Fruit fly (Drosophila melanogaster) whole organism, pupa: Measurements from ENCODE around the gene CG1545.
A peak's percentile ranks its signal among the peaks of the same experiment; 100 is the strongest.

Experiments
- CG13204 ChIP-seq: fragments of 200-800 bp; sonication (Bioruptor generic); optimal IDR thresholded peaks from 2 replicates; lab custom pipeline; 2018; ENCODE audit warnings: missing biosample characterization, mild to moderate bottlenecking, missing genetic modification characterization, moderate library complexity
- CG34367 ChIP-seq: fragments of 200-800 bp; sonication (Bioruptor generic); optimal IDR thresholded peaks from 2 replicates; lab custom pipeline; 2018; ENCODE audit warnings: missing biosample characterization, mild to moderate bottlenecking, missing genetic modification characterization
- CG9948 ChIP-seq: fragments of 200-800 bp; sonication (Bioruptor generic); optimal IDR thresholded peaks from 2 replicates; lab custom pipeline; 2018; ENCODE audit warnings: missing biosample characterization, mild to moderate bottlenecking, missing genetic modification characterization, moderate library complexity
- EcR ChIP-seq: fragments of 200-800 bp; sonication (Bioruptor generic); optimal IDR thresholded peaks from 3 replicates; lab custom pipeline; 2019; ENCODE audit warnings: missing biosample characterization, missing genetic modification characterization, mild to moderate bottlenecking, moderate library complexity, missing genetic modification reagents
- Snoo ChIP-seq: fragments of 200-800 bp; sonication (Bioruptor generic); optimal IDR thresholded peaks from 3 replicates; lab custom pipeline; 2017; ENCODE audit warnings: missing biosample characterization, mild to moderate bottlenecking, missing genetic modification characterization, inconsistent platforms
- gl ChIP-seq: fragments of 200-800 bp; sonication (Bioruptor generic); optimal IDR thresholded peaks from 2 replicates; lab custom pipeline; 2018; ENCODE audit warnings: missing biosample characterization, mild to moderate bottlenecking, missing genetic modification characterization

- peak; percentile 40 for TF ChIP-seq CG9948 (tag; lab: Kevin White, UChicago)
- TF ChIP-seq EcR (GFP tag; lab: Kevin White, UChicago) = no peak
- TF ChIP-seq gl (tag; lab: Kevin White, UChicago) = no peak
- peak; percentile 20 for TF ChIP-seq CG34367 (tag; lab: Kevin White, UChicago)
- peak; percentile 24 for TF ChIP-seq Snoo
- no peak for TF ChIP-seq CG13204 (GFP tag; lab: Kevin White, UChicago)
These were observed 48.9 kb upstream of the CG1545 start, which contains the start of gene Hsp60A for dm6 chrX:11108148-11108844.
